Fruit fly (Drosophila melanogaster): ENCODE measurements around the gene CG15356.

- TF ChIP-seq CG32264 (GFP tag; optimal IDR thresholded peaks at IDR 0.05) (no peak), sv (GFP tag; optimal IDR thresholded peaks at IDR 0.05) (no peak), Vsx2 (GFP tag; optimal IDR thresholded peaks at IDR 0.05; ENCODE audit: partially characterized antibody) (no peak), OdsH (GFP tag; optimal IDR thresholded peaks at IDR 0.05) (peak; percentile 0), Hr83 (GFP tag; optimal IDR thresholded peaks at IDR 0.05; ENCODE audit: poor library complexity, severe bottlenecking) (no peak), HLH106 (tag; optimal IDR thresholded peaks at IDR 0.05) (no peak), Sp1 (GFP tag; optimal IDR thresholded peaks at IDR 0.05) (peak; percentile 22), Dif (GFP tag; optimal IDR thresholded peaks at IDR 0.05; ENCODE audit: partially characterized antibody) (no peak), dsf (GFP tag; optimal IDR thresholded peaks at IDR 0.05; ENCODE audit: borderline replicate concordance) (no peak)
Measured at dm6 chr2L:1959420-1959819, 21.1 kb downstream of the CG15356 start.
